Worm (Caenorhabditis elegans): ENCODE results near the gene vps-33.2.

ce11 chrII:6628397-6628796 is 27.4 kb downstream of the vps-33.2 start:
- 0 out of 2 replicates have a peak, but pooled peaks have one; percentile 25 for TF ChIP-seq php-3 (GFP tag; IDR thresholded peaks at IDR 0.05)
- TF ChIP-seq lin-1 (GFP tag; IDR thresholded peaks at IDR 0.05) = no peak
